Fruit fly (Drosophila melanogaster): ENCODE measurements around the gene CG3246.
A peak's percentile ranks its signal among the peaks of the same experiment; 100 is the strongest.

Gene CG3246

dm6 chr2L:3422753-3423152, 39.0 kb downstream of the CG3246 start (continued):
- no peak for TF ChIP-seq emc (GFP tag; optimal IDR thresholded peaks at IDR 0.05)
- no peak for TF ChIP-seq pzg (GFP tag; optimal IDR thresholded peaks at IDR 0.05)
- peak; percentile 12; the same call in 1 of the 2 replicates for TF ChIP-seq E2f2 (GFP tag; IDR thresholded peaks at IDR 0.05)
- no peak for TF ChIP-seq zfh2 (GFP tag; optimal IDR thresholded peaks at IDR 0.05)
- no peak for TF ChIP-seq CG10462 (GFP tag; optimal IDR thresholded peaks at IDR 0.05)
- TF ChIP-seq pfk (GFP tag; optimal IDR thresholded peaks at IDR 0.05), result no peak
- TF ChIP-seq CG2202 (tag; optimal IDR thresholded peaks at IDR 0.05), result no peak
- TF ChIP-seq lab (GFP tag; optimal IDR thresholded peaks at IDR 0.05), result peak; percentile 2

- TF ChIP-seq CG12769 (tag; optimal IDR thresholded peaks at IDR 0.05), result peak; percentile 81
- peak; percentile 45 for TF ChIP-seq Blimp-1 (GFP tag; optimal IDR thresholded peaks at IDR 0.05)
- TF ChIP-seq pros (GFP tag; optimal IDR thresholded peaks at IDR 0.05), result peak; percentile 76
- 0 out of 4 replicates have a peak, but pooled peaks have one; percentile 33 for TF ChIP-seq chinmo (GFP tag; IDR thresholded peaks at IDR 0.05; ENCODE audit: partially characterized antibody)
- 0 out of 2 replicates have a peak, but pooled peaks have one; percentile 8 for TF ChIP-seq crol (GFP tag; IDR thresholded peaks at IDR 0.05)
- TF ChIP-seq abd-A (tag; optimal IDR thresholded peaks at IDR 0.05), result peak; percentile 80
- peak; percentile 44 for TF ChIP-seq vvl (GFP tag; IDR thresholded peaks at IDR 0.05)
- no peak for TF ChIP-seq Ptx1 (GFP tag; IDR thresholded peaks at IDR 0.05)
- TF ChIP-seq sd (tag; optimal IDR thresholded peaks at IDR 0.05), result peak; percentile 33
- no peak for TF ChIP-seq ATbp (GFP tag; optimal IDR thresholded peaks at IDR 0.05)
- no peak for TF ChIP-seq nmo (GFP tag; optimal IDR thresholded peaks at IDR 0.05)
- peak; percentile 29; the same call in 1 of the 2 replicates for TF ChIP-seq Awh (GFP tag; IDR thresholded peaks at IDR 0.05)
- TF ChIP-seq CG3065 (GFP tag; optimal IDR thresholded peaks at IDR 0.05), result no peak
- TF ChIP-seq CG7745 (tag; optimal IDR thresholded peaks at IDR 0.05), result peak; percentile 87
- no peak for TF ChIP-seq Bteb2 (GFP tag; optimal IDR thresholded peaks at IDR 0.05)
- TF ChIP-seq CG2129 (GFP tag; IDR thresholded peaks at IDR 0.05; ENCODE audit: partially characterized antibody), result no peak
- no peak for TF ChIP-seq ci (GFP tag; IDR thresholded peaks at IDR 0.05)
- TF ChIP-seq z (GFP tag; IDR thresholded peaks at IDR 0.05), result peak; percentile 76
Observed at dm6 chr2L:3417613-3418012, 44.1 kb downstream of the CG3246 start.

dm6 chr2L:3416527-3417304, 45.0 kb downstream of the CG3246 start, which contains the start of gene CG31952:
TSS of gene CG31952 (plus strand) at chr2L:3416693.
- no peak for TF ChIP-seq Asciz (GFP tag; optimal IDR thresholded peaks at IDR 0.05)
- no peak for TF ChIP-seq CG10462 (GFP tag; optimal IDR thresholded peaks at IDR 0.05)
- TF ChIP-seq prd (optimal IDR thresholded peaks at IDR 0.05), result no peak
- TF ChIP-seq prd (GFP tag; IDR thresholded peaks at IDR 0.05), result no peak
- TF ChIP-seq ranshi (GFP tag; IDR thresholded peaks at IDR 0.05), result no peak
- TF ChIP-seq CG5180 (GFP tag; optimal IDR thresholded peaks at IDR 0.05), result no peak
- TF ChIP-seq Bteb2 (GFP tag; optimal IDR thresholded peaks at IDR 0.05), result no peak
- peak; percentile 33 for TF ChIP-seq CG2120 (GFP tag; optimal IDR thresholded peaks at IDR 0.05)
- TF ChIP-seq CG17328 (GFP tag; IDR thresholded peaks at IDR 0.05), result no peak
- no peak for TF ChIP-seq ewg (GFP tag; optimal IDR thresholded peaks at IDR 0.05)
- TF ChIP-seq cad (GFP tag; optimal IDR thresholded peaks at IDR 0.05), result no peak
- no peak for TF ChIP-seq BEAF-32 (GFP tag; optimal IDR thresholded peaks at IDR 0.05)
- TF ChIP-seq CG10959 (GFP tag; IDR thresholded peaks at IDR 0.05), result no peak
- TF ChIP-seq nerfin-1 (tag; optimal IDR thresholded peaks at IDR 0.05), result no peak
- TF ChIP-seq Spps (tag; optimal IDR thresholded peaks at IDR 0.05), result no peak
- no peak for TF ChIP-seq hkb (optimal IDR thresholded peaks at IDR 0.05)
- peak; percentile 50 for TF ChIP-seq hkb (GFP tag; IDR thresholded peaks at IDR 0.05)
- TF ChIP-seq CG15073 (GFP tag; optimal IDR thresholded peaks at IDR 0.05), result no peak
- TF ChIP-seq CG2129 (GFP tag; IDR thresholded peaks at IDR 0.05; ENCODE audit: partially characterized antibody), result no peak
- no peak for TF ChIP-seq sqz (GFP tag; optimal IDR thresholded peaks at IDR 0.05)
- no peak for TF ChIP-seq klu (GFP tag; IDR thresholded peaks at IDR 0.05)
- TF ChIP-seq otp (GFP tag; IDR thresholded peaks at IDR 0.05), result no peak
- no peak for TF ChIP-seq Abd-B (GFP tag; optimal IDR thresholded peaks at IDR 0.05)
- peak; percentile 55; the same call in 2 of the 3 replicates for TF ChIP-seq CG11695 (GFP tag; IDR thresholded peaks at IDR 0.05)
- no peak for TF ChIP-seq CG8765 (GFP tag; IDR thresholded peaks at IDR 0.05)
